Fruit fly (Drosophila melanogaster): Measurements from ENCODE around the gene t-cup.

t-cup gene

DNA sequence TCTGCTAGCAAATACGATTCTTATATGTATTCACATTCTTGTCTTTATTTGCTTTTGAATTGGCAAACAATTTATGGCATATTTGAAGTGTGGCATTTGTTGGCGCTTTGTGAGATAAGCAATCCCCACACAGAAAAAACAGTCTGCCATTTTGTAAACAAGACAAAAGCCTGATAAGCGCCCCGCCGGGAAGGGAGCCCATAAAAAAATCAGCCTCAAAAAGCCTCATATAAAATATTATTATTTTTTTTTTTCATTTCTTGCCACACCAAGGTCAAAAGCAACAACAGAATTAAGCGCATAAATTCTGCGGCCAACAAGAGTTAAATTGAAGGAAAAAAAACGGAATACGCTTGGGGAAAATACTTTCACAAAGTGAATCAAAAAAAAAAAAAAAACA is 21.8 kb downstream of the t-cup start (continued):
- TF ChIP-seq CG31388 (GFP tag; optimal IDR thresholded peaks at IDR 0.05), result no peak
- no peak for TF ChIP-seq CG8924 (tag; optimal IDR thresholded peaks at IDR 0.05)
- no peak for TF ChIP-seq CG8765 (GFP tag; IDR thresholded peaks at IDR 0.05)
- TF ChIP-seq CG6175 (GFP tag; IDR thresholded peaks at IDR 0.05), result no peak
- no peak for TF ChIP-seq fd102C (GFP tag; optimal IDR thresholded peaks at IDR 0.05)
- TF ChIP-seq CG12104 (GFP tag; optimal IDR thresholded peaks at IDR 0.05), result peak; percentile 12
- no peak for TF ChIP-seq CG43689 (GFP tag; IDR thresholded peaks at IDR 0.05)
- TF ChIP-seq nom (GFP tag; optimal IDR thresholded peaks at IDR 0.05), result peak; percentile 28
- TF ChIP-seq CG3065 (GFP tag; optimal IDR thresholded peaks at IDR 0.05), result no peak
- no peak for TF ChIP-seq CG42726 (GFP tag; IDR thresholded peaks at IDR 0.05; ENCODE audit: partially characterized antibody)
- no peak for TF ChIP-seq CG14441 (GFP tag; IDR thresholded peaks at IDR 0.05)
- TF ChIP-seq CG15479 (GFP tag; optimal IDR thresholded peaks at IDR 0.05), result no peak
- TF ChIP-seq CG12659 (GFP tag; optimal IDR thresholded peaks at IDR 0.05), result peak; percentile 38
- no peak for TF ChIP-seq luna (GFP tag; optimal IDR thresholded peaks at IDR 0.05)
- peak; percentile 53 for TF ChIP-seq CG18599 (GFP tag; optimal IDR thresholded peaks at IDR 0.05)
- TF ChIP-seq org-1 (GFP tag; optimal IDR thresholded peaks at IDR 0.05), result no peak
- TF ChIP-seq CG6765 (GFP tag; optimal IDR thresholded peaks at IDR 0.05), result no peak
- no peak for TF ChIP-seq H2.0 (GFP tag; IDR thresholded peaks at IDR 0.05)
- no peak for TF ChIP-seq run (tag; optimal IDR thresholded peaks at IDR 0.05)
- TF ChIP-seq CG32767 (GFP tag; IDR thresholded peaks at IDR 0.05), result no peak; the same call in 1 of the 2 replicates
- no peak for TF ChIP-seq her (GFP tag; optimal IDR thresholded peaks at IDR 0.05)
- TF ChIP-seq CG7928 (GFP tag; optimal IDR thresholded peaks at IDR 0.05), result peak; percentile 12
- no peak for TF ChIP-seq CG11247 (GFP tag; IDR thresholded peaks at IDR 0.05)
- TF ChIP-seq ems (GFP tag; optimal IDR thresholded peaks at IDR 0.05), result no peak
- TF ChIP-seq CG11398 (GFP tag; optimal IDR thresholded peaks at IDR 0.05), result peak; percentile 17
- TF ChIP-seq CG33557 (GFP tag; optimal IDR thresholded peaks at IDR 0.05), result no peak
- TF ChIP-seq chm (GFP tag; IDR thresholded peaks at IDR 0.05), result peak; percentile 27; the same call in 1 of the 2 replicates
- no peak for TF ChIP-seq NC2β (GFP tag; optimal IDR thresholded peaks at IDR 0.05)
- no peak for TF ChIP-seq fd96Cb (tag; optimal IDR thresholded peaks at IDR 0.05)
- no peak for TF ChIP-seq CG14965 (GFP tag; optimal IDR thresholded peaks at IDR 0.05; ENCODE audit: borderline replicate concordance)
- no peak for TF ChIP-seq az2 (GFP tag; optimal IDR thresholded peaks at IDR 0.05)
- TF ChIP-seq CG10654 (GFP tag; optimal IDR thresholded peaks at IDR 0.05), result no peak
- peak; percentile 49 for TF ChIP-seq CG10209 (GFP tag; optimal IDR thresholded peaks at IDR 0.05)
- no peak for TF ChIP-seq Ets65A (GFP tag)
- TF ChIP-seq CG10979 (tag; optimal IDR thresholded peaks at IDR 0.05), result no peak
- no peak for TF ChIP-seq ase (GFP tag; IDR thresholded peaks at IDR 0.05)
- peak; percentile 5 for TF ChIP-seq CG31365 (tag; optimal IDR thresholded peaks at IDR 0.05)
- no peak for TF ChIP-seq tna (GFP tag; IDR thresholded peaks at IDR 0.05; ENCODE audit: partially characterized antibody)
- TF ChIP-seq sug (tag; optimal IDR thresholded peaks at IDR 0.05), result peak; percentile 78
- no peak for TF ChIP-seq ara (GFP tag; IDR thresholded peaks at IDR 0.05)
- no peak for TF ChIP-seq CG11093 (GFP tag; IDR thresholded peaks at IDR 0.05)
- no peak for TF ChIP-seq E2f1 (GFP tag; IDR thresholded peaks at IDR 0.05)
- TF ChIP-seq Dref (GFP tag; IDR thresholded peaks at IDR 0.05), result no peak
- no peak for TF ChIP-seq wek (GFP tag; optimal IDR thresholded peaks at IDR 0.05)
- TF ChIP-seq unc-4 (GFP tag; IDR thresholded peaks at IDR 0.05; ENCODE audit: partially characterized antibody), result no peak
- TF ChIP-seq Nf-YC (tag; optimal IDR thresholded peaks at IDR 0.05), result no peak
- no peak for TF ChIP-seq Nf-YB (GFP tag; optimal IDR thresholded peaks at IDR 0.05)
- no peak for TF ChIP-seq oc (tag; optimal IDR thresholded peaks at IDR 0.05)
- no peak for TF ChIP-seq pum (GFP tag; optimal IDR thresholded peaks at IDR 0.05)
- no peak for TF ChIP-seq Hr78 (GFP tag; optimal IDR thresholded peaks at IDR 0.05)
- TF ChIP-seq yki (optimal IDR thresholded peaks at IDR 0.05), result no peak
- TF ChIP-seq CG7987 (GFP tag; optimal IDR thresholded peaks at IDR 0.05), result peak; percentile 82
